Worm (Caenorhabditis elegans) whole organism, mixed stage, embryonic: ENCODE results near the gene srbc-77.

Experiments
- cnd-1 ChIP-seq: fragments of 200-800 bp; sonication (Bioruptor generic); optimal IDR thresholded peaks from 2 replicates; lab custom pipeline; 2018; ENCODE audit warnings: mild to moderate bottlenecking, missing genetic modification characterization, missing compliant biosample characterization
- nhr-237 ChIP-seq: fragments of 150-350 bp; optimal IDR thresholded peaks from 2 replicates; lab custom pipeline; 2014; ENCODE audit warnings: missing biosample characterization, missing genetic modification characterization
- nhr-28 ChIP-seq: fragments of 150-350 bp; optimal IDR thresholded peaks from 2 replicates; lab custom pipeline; 2014; ENCODE audit warnings: missing biosample characterization, missing genetic modification characterization
- sem-2 ChIP-seq: fragments of 200-800 bp; sonication (Bioruptor generic); optimal IDR thresholded peaks from 2 replicates; lab custom pipeline; 2018; ENCODE audit warnings: mild to moderate bottlenecking, missing genetic modification characterization, missing compliant biosample characterization
- ztf-11 ChIP-seq: fragments of 150-350 bp; optimal IDR thresholded peaks from 2 replicates; lab custom pipeline; 2014; ENCODE audit warnings: missing biosample characterization, missing genetic modification characterization

- TF ChIP-seq ztf-11 (tag; lab: Kevin White, UChicago) (no peak), nhr-28 (tag; lab: Kevin White, UChicago) (no peak), cnd-1 (tag; lab: Kevin White, UChicago) (no peak), nhr-237 (tag; lab: Kevin White, UChicago) (no peak), sem-2 (GFP tag; lab: Kevin White, UChicago) (no peak)
Observed at ce11 chrV:15969653-15970052, 39.7 kb downstream of the srbc-77 start, which contains the start of gene F36G9.7.
